Worm (Caenorhabditis elegans) whole organism, L4 larva: ENCODE results near the gene F32D8.7.

Experiments
- F37D6.2 ChIP-seq: sonication (generic microtip); optimal IDR thresholded peaks from 2 replicates; lab custom pipeline; 2016; ENCODE audit warnings: mild to moderate bottlenecking, missing genetic modification characterization, missing compliant biosample characterization
- R02D3.7 ChIP-seq: fragments of 150-350 bp; sonication (generic microtip); optimal IDR thresholded peaks from 3 replicates; lab custom pipeline; 2014; ENCODE audit warnings: missing biosample characterization, missing genetic modification characterization
- Y75B8A.6 ChIP-seq: fragments of 200-800 bp; sonication (Bioruptor generic); IDR thresholded peaks from 2 replicates; pipeline ENCODE4 v1.3.6; 2022; ENCODE audit warnings: missing genetic modification reagents, missing genetic modification characterization, missing compliant biosample characterization
- ZK546.5 ChIP-seq, 2 experiments: sonication (generic microtip); optimal IDR thresholded peaks; 2 replicates each; lab custom pipeline; 2017; ENCODE audit warnings: missing biosample characterization in 2 of 2, missing genetic modification characterization in 2 of 2
- aha-1 ChIP-seq: fragments of 150-350 bp; peaks from one replicate; lab custom pipeline; 2014; ENCODE audit warnings: missing biosample characterization, missing genetic modification characterization
- ama-1 ChIP-seq: fragments of 150-350 bp; optimal IDR thresholded peaks from 2 replicates; lab custom pipeline; 2014; ENCODE audit warnings: inconsistent platforms, mixed read lengths
- arid-1 ChIP-seq: fragments of 200-800 bp; sonication (Bioruptor generic); conservative IDR thresholded peaks from 2 replicates; pipeline ENCODE4 v1.3.6; 2022; ENCODE audit warnings: missing genetic modification reagents, missing genetic modification characterization, missing compliant biosample characterization
- ceh-44 ChIP-seq: fragments of 200-800 bp; sonication (Bioruptor generic); IDR thresholded peaks from 2 replicates; pipeline ENCODE4 v1.3.6; 2022; ENCODE audit warnings: missing genetic modification reagents, missing genetic modification characterization, missing compliant biosample characterization
- ceh-62 ChIP-seq: sonication (generic microtip); optimal IDR thresholded peaks from 2 replicates; lab custom pipeline; 2017; ENCODE audit warnings: missing biosample characterization, missing genetic modification characterization
- ceh-82 ChIP-seq: sonication (generic microtip); optimal IDR thresholded peaks from 2 replicates; lab custom pipeline; 2017; ENCODE audit warnings: missing biosample characterization, missing genetic modification characterization
- daf-19 ChIP-seq: fragments of 200-800 bp; sonication (Bioruptor generic); conservative IDR thresholded peaks from 2 replicates; pipeline ENCODE4 v1.3.6; 2022; ENCODE audit warnings: missing genetic modification characterization, missing compliant biosample characterization
- dmd-6 ChIP-seq: fragments of 200-800 bp; sonication (Bioruptor generic); IDR thresholded peaks from 2 replicates; pipeline ENCODE4 v1.3.6; 2022; ENCODE audit warnings: missing genetic modification reagents, missing genetic modification characterization, missing compliant biosample characterization
- duxl-1 ChIP-seq: sonication (generic microtip); optimal IDR thresholded peaks from 2 replicates; lab custom pipeline; 2016; ENCODE audit warnings: mild to moderate bottlenecking, missing genetic modification characterization, moderate library complexity, missing compliant biosample characterization; ENCODE audit not compliant: poor library complexity
- dve-1 ChIP-seq: sonication (generic microtip); optimal IDR thresholded peaks from 2 replicates; lab custom pipeline; 2017; ENCODE audit warnings: antibody characterized with exemption, mild to moderate bottlenecking, missing genetic modification characterization, missing compliant biosample characterization; ENCODE audit not compliant: insufficient read depth
- egl-43 ChIP-seq: fragments of 200-800 bp; sonication (Bioruptor generic); IDR thresholded peaks from 2 replicates; pipeline ENCODE4 v1.3.6; 2022; ENCODE audit warnings: missing genetic modification reagents, missing genetic modification characterization, missing compliant biosample characterization
- gei-8 ChIP-seq: fragments of 200-800 bp; sonication (Bioruptor generic); optimal IDR thresholded peaks from 2 replicates; lab custom pipeline; 2018; ENCODE audit warnings: mild to moderate bottlenecking, missing genetic modification characterization, missing compliant biosample characterization
- hif-1 ChIP-seq, 2 experiments: sonication (generic microtip); optimal IDR thresholded peaks; 2 replicates each; lab custom pipeline; 2016 to 2017; ENCODE audit warnings: missing compliant biosample characterization in 2 of 2, missing genetic modification characterization in 2 of 2, missing genetic modification reagents in 2 of 2, missing genotype in 2 of 2, mild to moderate bottlenecking in 1 of 2
- hlh-11 ChIP-seq: fragments of 200-800 bp; sonication (Bioruptor generic); optimal IDR thresholded peaks from 2 replicates; lab custom pipeline; 2018; ENCODE audit warnings: mild to moderate bottlenecking, missing genetic modification characterization, missing compliant biosample characterization
- hlh-30 ChIP-seq: sonication (generic microtip); optimal IDR thresholded peaks from 2 replicates; lab custom pipeline; 2017; ENCODE audit warnings: antibody characterized with exemption, mild to moderate bottlenecking, missing genetic modification characterization, missing compliant biosample characterization; ENCODE audit not compliant: insufficient read depth
- hmg-1.1 ChIP-seq: fragments of 200-800 bp; sonication (Bioruptor generic); IDR thresholded peaks from 2 replicates; pipeline ENCODE4 v1.3.6; 2022; ENCODE audit warnings: missing genetic modification reagents, missing genetic modification characterization, missing compliant biosample characterization
- lin-13 ChIP-seq: fragments of 150-350 bp; optimal IDR thresholded peaks from 2 replicates; lab custom pipeline; 2014; ENCODE audit warnings: missing biosample characterization, missing genetic modification reagents, missing genetic modification characterization
- lir-3 ChIP-seq: sonication (generic microtip); optimal IDR thresholded peaks from 2 replicates; lab custom pipeline; 2016; ENCODE audit warnings: mild to moderate bottlenecking, missing genetic modification characterization, missing compliant biosample characterization
- mes-2 ChIP-seq: sonication (generic microtip); optimal IDR thresholded peaks from 2 replicates; lab custom pipeline; 2016; ENCODE audit warnings: missing genotype, mild to moderate bottlenecking, missing genetic modification characterization, missing compliant biosample characterization; ENCODE audit not compliant: poor library complexity, severe bottlenecking
- mxl-2 ChIP-seq: fragments of 200-800 bp; sonication (Bioruptor generic); conservative IDR thresholded peaks from 2 replicates; pipeline ENCODE4 v1.3.6; 2022; ENCODE audit warnings: missing genetic modification reagents, missing genetic modification characterization, missing compliant biosample characterization
- mxl-3 ChIP-seq: fragments of 200-800 bp; sonication (Bioruptor generic); optimal IDR thresholded peaks from 2 replicates; lab custom pipeline; 2018; ENCODE audit warnings: mild to moderate bottlenecking, missing genetic modification characterization, missing compliant biosample characterization
- nhr-10 ChIP-seq: fragments of 150-350 bp; optimal IDR thresholded peaks from 2 replicates; lab custom pipeline; 2014; ENCODE audit warnings: missing biosample characterization, missing genetic modification characterization
- nhr-102 ChIP-seq: sonication (generic microtip); optimal IDR thresholded peaks from 2 replicates; lab custom pipeline; 2016; ENCODE audit warnings: mild to moderate bottlenecking, missing genetic modification characterization, moderate library complexity, missing compliant biosample characterization
- nhr-237 ChIP-seq: sonication (generic microtip); optimal IDR thresholded peaks from 2 replicates; lab custom pipeline; 2017; ENCODE audit warnings: missing biosample characterization, missing genetic modification characterization
- nhr-28 ChIP-seq: fragments of 150-350 bp; optimal IDR thresholded peaks from 2 replicates; lab custom pipeline; 2014; ENCODE audit warnings: missing biosample characterization, missing genetic modification characterization
- nhr-48 ChIP-seq: sonication (generic microtip); optimal IDR thresholded peaks from 2 replicates; lab custom pipeline; 2016; ENCODE audit warnings: mild to moderate bottlenecking, missing genetic modification characterization, missing compliant biosample characterization
- nhr-6 ChIP-seq: fragments of 150-350 bp; optimal IDR thresholded peaks from 2 replicates; lab custom pipeline; 2014; ENCODE audit warnings: missing biosample characterization, missing genetic modification characterization
- nhr-77 ChIP-seq: fragments of 150-350 bp; optimal IDR thresholded peaks from 2 replicates; lab custom pipeline; 2014; ENCODE audit warnings: missing biosample characterization, missing genetic modification characterization
- pha-4 ChIP-seq, 2 experiments: fragments of 150-350 bp in 1 of 2; fragments of 200-800 bp in 1 of 2; sonication (Bioruptor generic) in 1 of 2; IDR thresholded peaks in 1 of 2; optimal IDR thresholded peaks in 1 of 2; 2 replicates each; pipeline versions ENCODE4 v1.3.6 to Lab custom; 2014 to 2022; ENCODE audit warnings: missing genetic modification characterization in 2 of 2, missing genetic modification reagents in 2 of 2, missing biosample characterization in 1 of 2, missing compliant biosample characterization in 1 of 2
- php-3 ChIP-seq: fragments of 200-800 bp; sonication (Bioruptor generic); IDR thresholded peaks from 2 replicates; pipeline ENCODE4 v1.3.6; 2022; ENCODE audit warnings: missing genetic modification reagents, missing genetic modification characterization, missing compliant biosample characterization
- saeg-2 ChIP-seq: fragments of 200-800 bp; sonication (Bioruptor generic); IDR thresholded peaks from 2 replicates; pipeline ENCODE4 v1.3.6; 2022; ENCODE audit warnings: missing genetic modification reagents, missing genetic modification characterization, missing compliant biosample characterization
- sdz-12 ChIP-seq: fragments of 200-800 bp; sonication (Bioruptor generic); optimal IDR thresholded peaks from 2 replicates; lab custom pipeline; 2018; ENCODE audit warnings: mild to moderate bottlenecking, missing genetic modification characterization, missing compliant biosample characterization
- skn-1 ChIP-seq: fragments of 150-350 bp; optimal IDR thresholded peaks from 2 replicates; lab custom pipeline; 2014; ENCODE audit warnings: missing biosample characterization, missing genetic modification characterization
- snpc-1.2 ChIP-seq: fragments of 200-800 bp; sonication (Bioruptor generic); IDR thresholded peaks from 2 replicates; pipeline ENCODE4 v1.3.6; 2022; ENCODE audit warnings: missing genetic modification reagents, missing genetic modification characterization, missing compliant biosample characterization
- spr-1 ChIP-seq: sonication (generic microtip); optimal IDR thresholded peaks from 2 replicates; lab custom pipeline; 2016; ENCODE audit warnings: mild to moderate bottlenecking, missing genetic modification characterization, missing compliant biosample characterization
- tra-1 ChIP-seq: fragments of 200-800 bp; sonication (Bioruptor generic); IDR thresholded peaks from 2 replicates; pipeline ENCODE4 v1.3.6; 2022; ENCODE audit warnings: missing genetic modification reagents, missing genetic modification characterization, missing compliant biosample characterization
- vab-7 ChIP-seq: fragments of 200-800 bp; sonication (Bioruptor generic); IDR thresholded peaks from 2 replicates; pipeline ENCODE4 v1.3.6; 2022; ENCODE audit warnings: missing genetic modification reagents, missing genetic modification characterization, missing compliant biosample characterization
- zag-1 ChIP-seq: fragments of 150-350 bp; optimal IDR thresholded peaks from 2 replicates; lab custom pipeline; 2014; ENCODE audit warnings: missing biosample characterization, missing genetic modification characterization
- zfp-2 ChIP-seq: sonication (generic microtip); optimal IDR thresholded peaks from 2 replicates; lab custom pipeline; 2016; ENCODE audit warnings: mild to moderate bottlenecking, missing genetic modification characterization, missing compliant biosample characterization
- zfp-3 ChIP-seq: fragments of 200-800 bp; sonication (Bioruptor generic); conservative IDR thresholded peaks from 2 replicates; pipeline ENCODE4 v1.3.6; 2022; ENCODE audit warnings: missing genetic modification reagents, missing genetic modification characterization, missing compliant biosample characterization
- zip-11 ChIP-seq: fragments of 200-800 bp; sonication (Bioruptor generic); IDR thresholded peaks from 2 replicates; pipeline ENCODE4 v1.3.6; 2022; ENCODE audit warnings: missing genetic modification characterization, missing compliant biosample characterization
- zip-2 ChIP-seq: fragments of 150-350 bp; optimal IDR thresholded peaks from 2 replicates; lab custom pipeline; 2014; ENCODE audit warnings: missing biosample characterization, missing genetic modification characterization
- ztf-11 ChIP-seq: fragments of 150-350 bp; optimal IDR thresholded peaks from 2 replicates; lab custom pipeline; 2014; ENCODE audit warnings: missing biosample characterization, missing genetic modification characterization

The F32D8.7 gene

ce11 chrV:10940571-10940991, 42.3 kb downstream of the F32D8.7 start (continued):
- TF ChIP-seq egl-43 (GFP tag; lab: Robert Waterston, UW) (no peak), F37D6.2 (tag; lab: Kevin White, UChicago) (peak; percentile 33), gei-8 (GFP tag; lab: Kevin White, UChicago) (no peak), spr-1 (tag; lab: Kevin White, UChicago) (peak; percentile 71), hif-1 (tag; optimal IDR thresholded peaks at IDR 0.05; lab: Kevin White, UChicago) (peak in 1 of 2 experiments; percentile 51), mxl-3 (GFP tag; lab: Kevin White, UChicago) (peak; percentile 75), tra-1 (GFP tag; lab: Robert Waterston, UW) (peak; percentile 33; the same call in 1 of the 2 replicates), duxl-1 (tag; lab: Kevin White, UChicago) (no peak), nhr-28 (tag; lab: Kevin White, UChicago) (peak; percentile 95), hlh-30 (tag; lab: Kevin White, UChicago) (peak; percentile 58), ztf-11 (tag; lab: Kevin White, UChicago) (no peak), lin-13 (peak; percentile 67), nhr-48 (tag; lab: Kevin White, UChicago) (peak; percentile 89), zip-11 (GFP tag; lab: Robert Waterston, UW) (no peak), pha-4 (GFP tag; IDR thresholded peaks at IDR 0.05; lab: Robert Waterston, UW) (peak; percentile 82), pha-4 (tag; optimal IDR thresholded peaks at IDR 0.05; lab: Kevin White, UChicago) (no peak), dve-1 (tag; lab: Kevin White, UChicago) (peak; percentile 88), php-3 (GFP tag; lab: Robert Waterston, UW) (no peak), zag-1 (no peak), arid-1 (0 out of 2 replicates have a peak, but pooled peaks have one; percentile 10), hlh-11 (tag; lab: Kevin White, UChicago) (peak; percentile 95), lir-3 (no peak), nhr-102 (tag; lab: Kevin White, UChicago) (peak; percentile 82), aha-1 (tag; lab: Kevin White, UChicago) (peak; percentile 49), dmd-6 (GFP tag; lab: Robert Waterston, UW) (peak; percentile 85; the same call in 1 of the 2 replicates), zip-2 (tag; lab: Kevin White, UChicago) (peak; percentile 96), daf-19 (0 out of 2 replicates have a peak, but pooled peaks have one; percentile 23), ama-1 (lab: Kevin White, UChicago) (peak; percentile 58), ceh-62 (no peak), nhr-237 (no peak), ZK546.5 (tag; optimal IDR thresholded peaks at IDR 0.05; lab: Kevin White, UChicago) (no peak), nhr-10 (tag; lab: Kevin White, UChicago) (peak; percentile 71), mes-2 (tag; lab: Kevin White, UChicago) (peak; percentile 61), sdz-12 (GFP tag; lab: Kevin White, UChicago) (no peak), hmg-1.1 (GFP tag; lab: Robert Waterston, UW) (peak; percentile 55; the same call in 1 of the 2 replicates), nhr-6 (tag; lab: Kevin White, UChicago) (peak; percentile 8)

ce11 chrV:10941150-10941549, 42.9 kb downstream of the F32D8.7 start, which contains the start of gene F17C11.26:
TSS of gene F17C11.26 (plus strand) at chrV:10941450.
- TF ChIP-seq zfp-2 (tag; lab: Kevin White, UChicago): no peak
- no peak for TF ChIP-seq vab-7
- no peak for TF ChIP-seq mxl-2
- TF ChIP-seq ZK546.5 (tag; optimal IDR thresholded peaks at IDR 0.05; lab: Kevin White, UChicago): no peak
- TF ChIP-seq zag-1: no peak
- no peak for TF ChIP-seq sdz-12 (GFP tag; lab: Kevin White, UChicago)
- no peak for TF ChIP-seq saeg-2 (GFP tag; lab: Robert Waterston, UW)
- TF ChIP-seq ceh-82 (tag; lab: Kevin White, UChicago): no peak
- no peak for TF ChIP-seq snpc-1.2
- TF ChIP-seq nhr-77 (tag; lab: Kevin White, UChicago): no peak
- no peak for TF ChIP-seq skn-1
- TF ChIP-seq ceh-44 (GFP tag; lab: Robert Waterston, UW): no peak
- no peak for TF ChIP-seq zfp-3 (GFP tag; lab: Robert Waterston, UW)
- no peak for TF ChIP-seq R02D3.7 (tag; lab: Kevin White, UChicago)
- no peak for TF ChIP-seq Y75B8A.6 (GFP tag; lab: Robert Waterston, UW)
